Worm (Caenorhabditis elegans) whole organism, L1 larva: Measurements from ENCODE around the gene T17H7.7.
A peak's percentile ranks its signal among the peaks of the same experiment; 100 is the strongest.

ENCODE experiments used
- C04F5.9 ChIP-seq: sonication (generic microtip); optimal IDR thresholded peaks from 2 replicates; lab custom pipeline; 2016; ENCODE audit warnings: missing genetic modification characterization, missing compliant biosample characterization
- blmp-1 ChIP-seq: fragments of 150-350 bp; optimal IDR thresholded peaks from 2 replicates; lab custom pipeline; 2014; ENCODE audit warnings: missing biosample characterization, missing genetic modification characterization
- ceh-88 ChIP-seq: fragments of 200-800 bp; sonication (Bioruptor generic); IDR thresholded peaks from 2 replicates; pipeline ENCODE4 v1.3.6; 2022; ENCODE audit warnings: missing genetic modification characterization, missing compliant biosample characterization
- elt-3 ChIP-seq, 6 experiments: fragments of 150-350 bp in 1 of 6; sonication (generic microtip); optimal IDR thresholded peaks; 2 replicates each; lab custom pipeline; 2017 to 2018; ENCODE audit warnings: missing biosample characterization in 6 of 6, missing genetic modification characterization in 6 of 6, inconsistent platforms in 1 of 6
- lin-15B ChIP-seq: fragments of 150-350 bp; sonication (generic microtip); optimal IDR thresholded peaks from 3 replicates; lab custom pipeline; 2014; ENCODE audit warnings: missing biosample characterization, missing genetic modification characterization
- lin-39 ChIP-seq: fragments of 150-350 bp; optimal IDR thresholded peaks from 2 replicates; lab custom pipeline; 2014; ENCODE audit warnings: missing biosample characterization, missing genetic modification reagents, missing genetic modification characterization
- lir-3 ChIP-seq: sonication (generic microtip); optimal IDR thresholded peaks from 2 replicates; lab custom pipeline; 2016; ENCODE audit warnings: mild to moderate bottlenecking, missing genetic modification characterization, moderate library complexity, missing compliant biosample characterization; ENCODE audit not compliant: poor library complexity
- nhr-11 ChIP-seq: fragments of 150-350 bp; optimal IDR thresholded peaks from 2 replicates; lab custom pipeline; 2014; ENCODE audit warnings: missing biosample characterization, missing genetic modification characterization
- nhr-237 ChIP-seq: fragments of 150-350 bp; optimal IDR thresholded peaks from 2 replicates; lab custom pipeline; 2014; ENCODE audit warnings: missing biosample characterization, missing genetic modification characterization
- pag-3 ChIP-seq: sonication (generic microtip); optimal IDR thresholded peaks from 2 replicates; lab custom pipeline; 2017; ENCODE audit warnings: missing genetic modification characterization, mild to moderate bottlenecking, missing compliant biosample characterization, antibody characterized with exemption, borderline replicate concordance; ENCODE audit not compliant: insufficient read depth
- snpc-4 ChIP-seq: fragments of 150-350 bp; optimal IDR thresholded peaks from 2 replicates; lab custom pipeline; 2014; ENCODE audit warnings: missing biosample characterization, missing genetic modification characterization
- sup-37 ChIP-seq: fragments of 200-800 bp; sonication (Bioruptor generic); optimal IDR thresholded peaks from 2 replicates; lab custom pipeline; 2018; ENCODE audit warnings: mild to moderate bottlenecking, missing genetic modification characterization, missing compliant biosample characterization
- ztf-4 ChIP-seq: fragments of 150-350 bp; optimal IDR thresholded peaks from 2 replicates; lab custom pipeline; 2014; ENCODE audit warnings: missing biosample characterization, missing genetic modification characterization

DNA sequence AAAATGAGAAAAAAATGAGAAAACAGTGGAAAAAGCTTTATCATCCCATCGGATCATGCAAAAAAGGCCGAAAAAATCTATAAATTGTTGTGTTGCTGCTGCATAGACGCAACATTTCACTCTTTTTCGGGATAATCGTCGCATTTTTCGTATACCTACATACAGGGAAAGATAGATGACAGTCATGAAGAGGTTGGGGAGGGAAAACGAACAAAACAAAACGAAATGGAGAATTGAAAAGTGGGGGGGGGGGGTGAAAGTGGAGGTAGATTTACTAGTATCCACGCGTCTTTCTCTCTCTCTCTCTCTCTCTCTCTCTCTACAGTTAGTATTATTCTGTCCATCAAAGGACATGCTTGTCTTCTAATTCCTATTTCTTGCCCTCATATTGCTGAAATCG is 13.4 kb downstream of the T17H7.7 start:
- TF ChIP-seq lin-39 (tag; lab: Kevin White, UChicago), result no peak
- no peak for TF ChIP-seq pag-3 (tag; lab: Kevin White, UChicago)
- TF ChIP-seq blmp-1 (tag; lab: Kevin White, UChicago), result peak; percentile 95
- no peak for TF ChIP-seq ceh-88 (GFP tag; lab: Robert Waterston, UW)
- no peak for TF ChIP-seq lir-3 (tag; lab: Kevin White, UChicago)
- TF ChIP-seq sup-37, result no peak
- no peak for TF ChIP-seq C04F5.9
- no peak for TF ChIP-seq ztf-4 (tag; lab: Kevin White, UChicago)
- TF ChIP-seq nhr-11 (tag; lab: Kevin White, UChicago), result no peak
- no peak for TF ChIP-seq snpc-4 (tag; lab: Kevin White, UChicago)
- no peak for TF ChIP-seq nhr-237 (tag; lab: Kevin White, UChicago)
- no peak for TF ChIP-seq lin-15B (tag; lab: Kevin White, UChicago)
- no peak for TF ChIP-seq elt-3 (tag; optimal IDR thresholded peaks at IDR 0.05; lab: Kevin White, UChicago)
